Fruit fly (Drosophila melanogaster) whole organism, embryonic: ENCODE data around the gene CG6149.

Experiments
- Awh ChIP-seq: fragments of 200-800 bp; sonication (Bioruptor generic); IDR thresholded peaks from 2 replicates; pipeline ENCODE4, ENCODE4 v1.3.6; 2022; ENCODE audit warnings: missing biosample characterization, missing genetic modification characterization
- BEAF-32 ChIP-seq: fragments of 200-800 bp; sonication (Bioruptor generic); optimal IDR thresholded peaks from 3 replicates; lab custom pipeline; 2017; ENCODE audit warnings: missing biosample characterization, missing genetic modification characterization, mild to moderate bottlenecking, moderate library complexity, missing genetic modification reagents
- CG10274 ChIP-seq: fragments of 200-800 bp; sonication (Bioruptor generic); optimal IDR thresholded peaks from 3 replicates; lab custom pipeline; 2017; ENCODE audit warnings: missing biosample characterization, mild to moderate bottlenecking, missing genetic modification characterization
- CG11398 ChIP-seq: fragments of 200-800 bp; sonication (Bioruptor generic); optimal IDR thresholded peaks from 2 replicates; lab custom pipeline; 2016; ENCODE audit warnings: missing biosample characterization, missing genetic modification characterization
- CG12769 ChIP-seq: fragments of 200-800 bp; sonication (Bioruptor generic); optimal IDR thresholded peaks from 2 replicates; lab custom pipeline; 2019; ENCODE audit warnings: missing biosample characterization, mild to moderate bottlenecking, missing genetic modification characterization, moderate library complexity
- CG13894 ChIP-seq: fragments of 200-800 bp; sonication (Bioruptor generic); optimal IDR thresholded peaks from 3 replicates; lab custom pipeline; 2018; ENCODE audit warnings: missing biosample characterization, mild to moderate bottlenecking, missing genetic modification characterization, moderate library complexity
- CG14050 ChIP-seq: fragments of 200-800 bp; sonication (Bioruptor generic); IDR thresholded peaks from 3 replicates; pipeline ENCODE4 v1.3.6; 2022; ENCODE audit warnings: missing biosample characterization, missing genetic modification characterization
- CG1603 ChIP-seq: fragments of 200-800 bp; sonication (Bioruptor generic); optimal IDR thresholded peaks from 2 replicates; lab custom pipeline; 2019; ENCODE audit warnings: missing biosample characterization, mild to moderate bottlenecking, missing genetic modification characterization, moderate library complexity
- CG16813 ChIP-seq: fragments of 200-800 bp; sonication (Bioruptor generic); IDR thresholded peaks from 3 replicates; pipeline ENCODE4 v1.3.6; 2022; ENCODE audit warnings: missing biosample characterization, missing genetic modification characterization; ENCODE audit not compliant: partially characterized antibody
- CG2120 ChIP-seq: fragments of 200-800 bp; sonication (Bioruptor generic); optimal IDR thresholded peaks from 3 replicates; lab custom pipeline; 2016; ENCODE audit warnings: missing biosample characterization, missing genetic modification characterization
- CG31224 ChIP-seq: fragments of 200-800 bp; sonication (Bioruptor generic); IDR thresholded peaks from 2 replicates; pipeline ENCODE4 v1.3.6; 2022; ENCODE audit warnings: missing biosample characterization, missing genetic modification characterization
- CG31441 ChIP-seq: fragments of 200-800 bp; sonication (Bioruptor generic); IDR thresholded peaks from 2 replicates; pipeline ENCODE4 v1.3.6; 2022; ENCODE audit warnings: missing biosample characterization, missing genetic modification characterization
- CG34224 ChIP-seq: fragments of 200-800 bp; sonication (Bioruptor generic); IDR thresholded peaks from 3 replicates; pipeline ENCODE4 v1.3.6; 2022; ENCODE audit warnings: missing biosample characterization, missing genetic modification characterization; ENCODE audit not compliant: partially characterized antibody
- CG3995 ChIP-seq: fragments of 200-800 bp; sonication (Bioruptor generic); optimal IDR thresholded peaks from 3 replicates; lab custom pipeline; 2016; ENCODE audit warnings: missing biosample characterization, missing genetic modification characterization
- CG9797 ChIP-seq: fragments of 200-800 bp; sonication (Bioruptor generic); optimal IDR thresholded peaks from 3 replicates; lab custom pipeline; 2018; ENCODE audit warnings: missing biosample characterization, mild to moderate bottlenecking, missing genetic modification characterization
- D19B ChIP-seq: fragments of 200-800 bp; sonication (Bioruptor generic); optimal IDR thresholded peaks from 2 replicates; lab custom pipeline; 2017; ENCODE audit warnings: missing biosample characterization, mild to moderate bottlenecking, missing genetic modification characterization
- Deaf1 ChIP-seq: fragments of 200-800 bp; optimal IDR thresholded peaks from 3 replicates; lab custom pipeline; 2019; ENCODE audit warnings: missing biosample characterization, mild to moderate bottlenecking, missing genetic modification characterization, moderate library complexity
- Elba2 ChIP-seq: fragments of 200-800 bp; sonication (Bioruptor generic); optimal IDR thresholded peaks from 3 replicates; lab custom pipeline; 2016; ENCODE audit warnings: missing biosample characterization, missing genetic modification characterization
- H15 ChIP-seq: fragments of 200-800 bp; sonication (Bioruptor generic); IDR thresholded peaks from 3 replicates; pipeline ENCODE4 v1.3.6; 2022; ENCODE audit warnings: missing biosample characterization, missing genetic modification characterization
- HmgD ChIP-seq: fragments of 200-800 bp; sonication (Bioruptor generic); optimal IDR thresholded peaks from 3 replicates; lab custom pipeline; 2016; ENCODE audit warnings: missing biosample characterization, missing genetic modification characterization
- HmgZ ChIP-seq: fragments of 200-800 bp; sonication (Bioruptor generic); optimal IDR thresholded peaks from 2 replicates; lab custom pipeline; 2018; ENCODE audit warnings: missing biosample characterization, mild to moderate bottlenecking, missing genetic modification characterization
- Hmx ChIP-seq: fragments of 200-800 bp; sonication (Bioruptor generic); optimal IDR thresholded peaks from 2 replicates; lab custom pipeline; 2016; ENCODE audit warnings: missing biosample characterization, missing genetic modification characterization
- Hr78 ChIP-seq, 2 experiments: fragments of 200-800 bp in 1 of 2; fragments of >200 bp in 1 of 2; sonication (Bioruptor generic) in 1 of 2; optimal IDR thresholded peaks; 2 replicates each; lab custom pipeline; 2017 to 2019; ENCODE audit warnings: missing biosample characterization in 2 of 2, missing genetic modification characterization in 2 of 2, mild to moderate bottlenecking in 1 of 2, moderate library complexity in 1 of 2
- MBD-R2 ChIP-seq: fragments of 200-800 bp; sonication (Bioruptor generic); IDR thresholded peaks from 2 replicates; pipeline ENCODE4 v1.3.6; 2022; ENCODE audit warnings: missing biosample characterization, missing genetic modification characterization
- MTF-1 ChIP-seq: fragments of 200-800 bp; sonication (Bioruptor generic); optimal IDR thresholded peaks from 2 replicates; lab custom pipeline; 2018; ENCODE audit warnings: missing biosample characterization, mild to moderate bottlenecking, missing genetic modification characterization, borderline replicate concordance
- Max ChIP-seq: fragments of 200-800 bp; sonication (Bioruptor generic); optimal IDR thresholded peaks from 2 replicates; lab custom pipeline; 2016; ENCODE audit warnings: missing biosample characterization, mild to moderate bottlenecking, missing genetic modification characterization
- Scr ChIP-seq: fragments of 200-800 bp; sonication (Bioruptor generic); IDR thresholded peaks from 2 replicates; pipeline ENCODE4 v1.3.6; 2022; ENCODE audit warnings: missing biosample characterization, missing genetic modification characterization; ENCODE audit not compliant: partially characterized antibody
- Tbp ChIP-seq: fragments of >200 bp; optimal IDR thresholded peaks from 2 replicates; lab custom pipeline; 2018; ENCODE audit warnings: missing biosample characterization, missing genetic modification characterization
- bowl ChIP-seq: fragments of 200-800 bp; sonication (Bioruptor generic); IDR thresholded peaks from 2 replicates; pipeline ENCODE4 v1.3.6; 2022; ENCODE audit warnings: missing biosample characterization, missing genetic modification characterization
- dimm ChIP-seq: fragments of 200-800 bp; sonication (Bioruptor generic); IDR thresholded peaks from 2 replicates; pipeline ENCODE4 v1.3.6; 2022; ENCODE audit warnings: missing biosample characterization, missing genetic modification characterization
- dysf ChIP-seq: fragments of 200-800 bp; sonication (Bioruptor generic); IDR thresholded peaks from 3 replicates; pipeline ENCODE4 v1.3.6; 2022; ENCODE audit warnings: missing biosample characterization, missing genetic modification characterization
- fd3F ChIP-seq: fragments of 200-800 bp; sonication (Bioruptor generic); optimal IDR thresholded peaks from 2 replicates; lab custom pipeline; 2018; ENCODE audit warnings: missing biosample characterization, mild to moderate bottlenecking, missing genetic modification characterization, moderate library complexity
- kay ChIP-seq: fragments of 200-800 bp; sonication (Bioruptor generic); optimal IDR thresholded peaks from 2 replicates; lab custom pipeline; 2016; ENCODE audit warnings: missing biosample characterization, missing genetic modification characterization
- lbe ChIP-seq: fragments of 200-800 bp; sonication (Bioruptor generic); optimal IDR thresholded peaks from 2 replicates; lab custom pipeline; 2016; ENCODE audit warnings: missing biosample characterization, mild to moderate bottlenecking, missing genetic modification characterization
- nau ChIP-seq: fragments of 200-800 bp; sonication (Bioruptor generic); optimal IDR thresholded peaks from 3 replicates; lab custom pipeline; 2017; ENCODE audit warnings: missing biosample characterization, mild to moderate bottlenecking, missing genetic modification characterization, missing genetic modification reagents
- org-1 ChIP-seq: fragments of 200-800 bp; sonication (Bioruptor generic); optimal IDR thresholded peaks from 2 replicates; lab custom pipeline; 2017; ENCODE audit warnings: missing biosample characterization, missing genetic modification characterization
- pan ChIP-seq, 4 experiments: fragments of >200 bp in 3 of 4; fragments of 200-800 bp in 1 of 4; sonication (Bioruptor generic) in 1 of 4; optimal IDR thresholded peaks in 3 of 4; IDR thresholded peaks in 1 of 4; 2 replicates each; pipeline versions ENCODE4 v1.3.6 to Lab custom; 2017 to 2022; ENCODE audit warnings: missing biosample characterization in 2 of 4, missing genetic modification characterization in 2 of 4, mixed read lengths in 1 of 4
- peb ChIP-seq: fragments of 200-800 bp; sonication (Bioruptor generic); IDR thresholded peaks from 2 replicates; pipeline ENCODE4 v1.3.6; 2022; ENCODE audit warnings: missing biosample characterization, missing genetic modification characterization
- pho ChIP-seq: fragments of 200-800 bp; sonication (Bioruptor generic); optimal IDR thresholded peaks from 2 replicates; lab custom pipeline; 2016; ENCODE audit warnings: missing biosample characterization, missing genetic modification characterization
- repo ChIP-seq: fragments of 200-800 bp; sonication (Bioruptor generic); optimal IDR thresholded peaks from 2 replicates; lab custom pipeline; 2016; ENCODE audit warnings: missing biosample characterization, missing genetic modification characterization
- scrt ChIP-seq: fragments of 200-800 bp; sonication (Bioruptor generic); optimal IDR thresholded peaks from 2 replicates; lab custom pipeline; 2018; ENCODE audit warnings: missing biosample characterization, mild to moderate bottlenecking, missing genetic modification characterization, moderate library complexity
- sima ChIP-seq: fragments of 200-800 bp; sonication (Bioruptor generic); optimal IDR thresholded peaks from 2 replicates; lab custom pipeline; 2016; ENCODE audit warnings: missing biosample characterization, missing genetic modification characterization
- sqz ChIP-seq: fragments of 200-800 bp; sonication (Bioruptor generic); optimal IDR thresholded peaks from 3 replicates; lab custom pipeline; 2018; ENCODE audit warnings: missing biosample characterization, mild to moderate bottlenecking, missing genetic modification characterization
- ssp ChIP-seq: fragments of 200-800 bp; sonication (Bioruptor generic); IDR thresholded peaks from 2 replicates; pipeline ENCODE4 v1.3.6; 2022; ENCODE audit warnings: missing biosample characterization, missing genetic modification characterization
- stwl ChIP-seq: fragments of 200-800 bp; sonication (Bioruptor generic); optimal IDR thresholded peaks from 3 replicates; lab custom pipeline; 2018; ENCODE audit warnings: missing biosample characterization, mild to moderate bottlenecking, missing genetic modification characterization, moderate library complexity
- tna ChIP-seq: fragments of 200-800 bp; sonication (Bioruptor generic); IDR thresholded peaks from 2 replicates; pipeline ENCODE4 v1.3.6; 2022; ENCODE audit warnings: missing biosample characterization, missing genetic modification characterization; ENCODE audit not compliant: partially characterized antibody
- wdn ChIP-seq: fragments of 200-800 bp; sonication (Bioruptor generic); IDR thresholded peaks from 2 replicates; pipeline ENCODE4 v1.3.6; 2022; ENCODE audit warnings: missing biosample characterization, missing genetic modification characterization

Gene CG6149

DNA sequence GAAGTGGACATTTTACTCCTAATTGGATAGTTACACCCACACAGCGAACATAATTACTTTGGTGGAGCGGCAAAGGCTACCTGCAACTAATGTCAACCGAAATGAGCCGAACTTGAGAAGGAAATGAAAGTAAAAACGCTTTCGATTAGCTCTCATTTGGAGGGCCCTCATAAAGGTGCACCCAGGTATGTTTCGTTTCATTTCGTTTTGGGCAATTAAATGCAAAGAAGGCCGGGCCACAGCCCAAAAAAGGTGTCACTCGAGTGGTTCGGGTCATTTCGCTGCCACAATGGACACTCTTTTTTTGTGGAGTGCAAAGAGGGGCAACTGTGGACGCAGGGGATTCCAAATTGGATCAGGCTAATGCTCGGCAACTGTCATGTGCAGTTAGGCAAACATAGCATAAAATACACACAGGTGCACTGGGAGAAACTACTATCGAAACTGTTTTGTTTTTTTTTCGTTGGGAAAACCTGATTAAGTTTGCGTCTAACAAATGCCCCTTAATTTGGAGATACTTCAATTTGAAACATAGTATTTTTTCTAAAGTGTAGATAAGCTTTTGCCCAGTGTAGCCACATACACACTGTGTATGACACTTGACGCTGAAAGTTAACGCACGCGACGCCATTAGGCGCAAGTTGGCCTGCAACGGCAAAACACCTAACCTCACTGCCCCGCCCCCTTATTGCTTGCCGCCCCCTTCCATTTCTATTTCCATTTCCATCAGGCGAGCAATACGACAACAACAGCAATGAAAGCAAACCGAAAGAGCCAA lies 18.6 kb downstream of the CG6149 start (continued):
- TF ChIP-seq Deaf1 (tag; lab: Kevin White, UChicago) (no peak), CG11398 (peak; percentile 74), MBD-R2 (peak; percentile 56), sima (no peak), Elba2 (GFP tag; lab: Kevin White, UChicago) (no peak), H15 (GFP tag; lab: Robert Waterston, UW) (peak; percentile 93)

DNA sequence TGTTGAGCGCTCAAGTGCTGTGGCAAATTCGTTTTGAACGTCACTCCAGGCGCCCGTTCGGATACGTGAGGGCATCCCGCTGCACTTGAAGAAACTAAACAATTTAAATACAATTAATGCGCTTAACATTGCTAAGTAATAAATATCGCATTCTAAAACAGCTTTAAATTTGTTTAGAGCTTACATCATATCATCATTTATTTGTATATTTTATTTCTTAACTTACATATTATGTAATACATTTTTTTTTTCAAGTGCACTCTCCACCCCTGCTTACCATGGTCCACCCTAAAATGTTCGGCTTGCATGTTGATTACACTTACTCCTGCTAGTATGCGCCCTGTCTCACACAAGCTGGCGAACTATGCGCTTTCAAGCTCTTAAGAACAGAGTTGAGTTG lies 19.9 kb downstream of the CG6149 start:
- TF ChIP-seq stwl (peak; percentile 54), BEAF-32 (no peak), Awh (GFP tag; lab: Robert Waterston, UW) (peak; percentile 60), CG14050 (GFP tag; lab: Robert Waterston, UW) (peak; percentile 39; the same call in 1 of the 3 replicates), org-1 (GFP tag; lab: Kevin White, UChicago) (peak; percentile 42), bowl (GFP tag; lab: Robert Waterston, UW) (no peak), Scr (GFP tag; lab: Robert Waterston, UW) (no peak), CG13894 (no peak), pho (GFP tag; lab: Kevin White, UChicago) (no peak), fd3F (GFP tag; lab: Kevin White, UChicago) (no peak), CG31224 (GFP tag; lab: Robert Waterston, UW) (peak; percentile 31; the same call in 1 of the 2 replicates), dysf (GFP tag; lab: Robert Waterston, UW) (peak; percentile 72; the same call in 2 of the 3 replicates), D19B (GFP tag; lab: Kevin White, UChicago) (no peak), CG9797 (GFP tag; lab: Kevin White, UChicago) (no peak), CG1603 (peak; percentile 76), CG2120 (GFP tag; lab: Kevin White, UChicago) (no peak), pan (optimal IDR thresholded peaks at IDR 0.05; lab: Kevin White, UChicago) (no peak), pan (GFP tag; optimal IDR thresholded peaks at IDR 0.05 in 1 of 2, IDR thresholded peaks at IDR 0.05 in 1 of 2) (peak in 1 of 2 experiments; percentile 69), repo (GFP tag; lab: Kevin White, UChicago) (no peak), lbe (GFP tag; lab: Kevin White, UChicago) (peak; percentile 8), tna (GFP tag; lab: Robert Waterston, UW) (no peak), kay (GFP tag; lab: Kevin White, UChicago) (peak; percentile 56), nau (GFP tag; lab: Kevin White, UChicago) (peak; percentile 62), Hr78 (GFP tag; optimal IDR thresholded peaks at IDR 0.05; lab: Kevin White, UChicago) (peak in 1 of 2 experiments; percentile 19), CG3995 (GFP tag; lab: Kevin White, UChicago) (no peak), Tbp (GFP tag; lab: Kevin White, UChicago) (no peak), CG16813 (GFP tag; lab: Robert Waterston, UW) (no peak), wdn (no peak), MTF-1 (GFP tag; lab: Kevin White, UChicago) (peak; percentile 29), Hmx (GFP tag; lab: Kevin White, UChicago) (no peak), dimm (GFP tag; lab: Robert Waterston, UW) (peak; percentile 46; the same call in 1 of the 2 replicates), ssp (GFP tag; lab: Robert Waterston, UW) (peak; percentile 67), HmgZ (peak; percentile 10), sqz (GFP tag; lab: Kevin White, UChicago) (no peak), scrt (GFP tag; lab: Kevin White, UChicago) (peak; percentile 10), CG34224 (GFP tag; lab: Robert Waterston, UW) (no peak), Max (GFP tag; lab: Kevin White, UChicago) (peak; percentile 42), HmgD (no peak), CG10274 (GFP tag; lab: Kevin White, UChicago) (no peak), CG12769 (tag; lab: Kevin White, UChicago) (no peak), CG31441 (GFP tag; lab: Robert Waterston, UW) (peak; percentile 84), peb (GFP tag; lab: Robert Waterston, UW) (peak; percentile 37; the same call in 1 of the 2 replicates)
